Comparison of ENCODE assay signal across 1 fruit fly cellular context in genomic region chr3L:3080084-3080994, dm6.
TF ChIP-seq lines count a peak whose summit lies in the region.

No protein-coding gene starts in this region.

TF ChIP-seq in whole organism, embryonic, 481 proteins besides CTCF, POLR2A, EP300 and RAD21 (continued from another document):
- TF ChIP-seq mam (GFP tag; optimal IDR thresholded peaks at IDR 0.05; lab: Kevin White, UChicago) (no peak), sob (GFP tag; IDR thresholded peaks at IDR 0.05; lab: Robert Waterston, UW) (no peak), Vsx1 (GFP tag; optimal IDR thresholded peaks at IDR 0.05; lab: Kevin White, UChicago) (peak; percentile 45), CG31365 (tag; optimal IDR thresholded peaks at IDR 0.05; lab: Kevin White, UChicago) (no peak), CG11398 (GFP tag; optimal IDR thresholded peaks at IDR 0.05; lab: Kevin White, UChicago) (no peak), CG8388 (GFP tag; optimal IDR thresholded peaks at IDR 0.05; lab: Kevin White, UChicago) (no peak), CG3163 (GFP tag; optimal IDR thresholded peaks at IDR 0.05; lab: Kevin White, UChicago) (no peak), CG6272 (GFP tag; IDR thresholded peaks at IDR 0.05; lab: Robert Waterston, UW) (peak; percentile 36; the same call in 1 of the 2 replicates), trh (GFP tag; optimal IDR thresholded peaks at IDR 0.05; lab: Kevin White, UChicago) (no peak), CG31388 (GFP tag; optimal IDR thresholded peaks at IDR 0.05; lab: Kevin White, UChicago) (no peak), CG17829 (tag; optimal IDR thresholded peaks at IDR 0.05; lab: Kevin White, UChicago) (no peak), NC2β (GFP tag; optimal IDR thresholded peaks at IDR 0.05; lab: Kevin White, UChicago) (no peak), H15 (GFP tag; IDR thresholded peaks at IDR 0.05; lab: Robert Waterston, UW) (peak; percentile 52; the same call in 1 of the 3 replicates), NC2α (GFP tag; optimal IDR thresholded peaks at IDR 0.05; lab: Kevin White, UChicago) (no peak), phol (tag; optimal IDR thresholded peaks at IDR 0.05; lab: Kevin White, UChicago) (peak; percentile 48), CG30020 (tag; optimal IDR thresholded peaks at IDR 0.05; lab: Kevin White, UChicago) (no peak), mld (GFP tag; IDR thresholded peaks at IDR 0.05; lab: Robert Waterston, UW; ENCODE audit: partially characterized antibody) (no peak), Taf1 (GFP tag; IDR thresholded peaks at IDR 0.05; lab: Robert Waterston, UW) (no peak), CG1832 (GFP tag; optimal IDR thresholded peaks at IDR 0.05; lab: Kevin White, UChicago) (no peak), ara (GFP tag; IDR thresholded peaks at IDR 0.05; lab: Robert Waterston, UW) (no peak), unpg (GFP tag; optimal IDR thresholded peaks at IDR 0.05; lab: Kevin White, UChicago) (peak; percentile 29), CG3847 (GFP tag; IDR thresholded peaks at IDR 0.05; lab: Robert Waterston, UW) (no peak), CG8924 (tag; optimal IDR thresholded peaks at IDR 0.05; lab: Kevin White, UChicago) (no peak), HmgZ (tag; optimal IDR thresholded peaks at IDR 0.05; lab: Kevin White, UChicago) (no peak), CG7357 (GFP tag; IDR thresholded peaks at IDR 0.05; lab: Robert Waterston, UW) (no peak), Scr (GFP tag; IDR thresholded peaks at IDR 0.05; lab: Robert Waterston, UW; ENCODE audit: partially characterized antibody) (no peak), mirr (GFP tag; optimal IDR thresholded peaks at IDR 0.05; lab: Kevin White, UChicago) (peak; percentile 95), CG33557 (GFP tag; optimal IDR thresholded peaks at IDR 0.05; lab: Kevin White, UChicago) (no peak), CG11696 (GFP tag; IDR thresholded peaks at IDR 0.05; lab: Robert Waterston, UW) (peak; percentile 48), bcd (GFP tag; optimal IDR thresholded peaks at IDR 0.05; lab: Kevin White, UChicago) (peak; percentile 9), CG34224 (GFP tag; IDR thresholded peaks at IDR 0.05; lab: Robert Waterston, UW; ENCODE audit: partially characterized antibody) (no peak), D19B (GFP tag; optimal IDR thresholded peaks at IDR 0.05; lab: Kevin White, UChicago) (no peak), Mad (GFP tag; optimal IDR thresholded peaks at IDR 0.05; lab: Kevin White, UChicago) (no peak), ranshi (GFP tag; IDR thresholded peaks at IDR 0.05; lab: Robert Waterston, UW) (peak; percentile 56), CG8281 (tag; optimal IDR thresholded peaks at IDR 0.05; lab: Kevin White, UChicago) (no peak), CG10654 (GFP tag; optimal IDR thresholded peaks at IDR 0.05; lab: Kevin White, UChicago) (no peak), ttk (GFP tag; IDR thresholded peaks at IDR 0.05; lab: Robert Waterston, UW) (0 out of 2 replicates have a peak, but pooled peaks have one; percentile 6), tap (tag; optimal IDR thresholded peaks at IDR 0.05; lab: Kevin White, UChicago) (no peak), tx (GFP tag; optimal IDR thresholded peaks at IDR 0.05; lab: Kevin White, UChicago) (no peak), prd (optimal IDR thresholded peaks at IDR 0.05; lab: Kevin White, UChicago) (no peak), prd (GFP tag; IDR thresholded peaks at IDR 0.05; lab: Robert Waterston, UW) (peak; percentile 46; the same call in 2 of the 3 replicates), CG12236 (GFP tag; optimal IDR thresholded peaks at IDR 0.05; lab: Kevin White, UChicago) (no peak), PHDP (tag; optimal IDR thresholded peaks at IDR 0.05; lab: Kevin White, UChicago) (no peak), CG13894 (tag; optimal IDR thresholded peaks at IDR 0.05; lab: Kevin White, UChicago) (no peak), CG9727 (GFP tag; optimal IDR thresholded peaks at IDR 0.05; lab: Kevin White, UChicago) (no peak), wdn (GFP tag; IDR thresholded peaks at IDR 0.05; lab: Robert Waterston, UW) (no peak), crol (GFP tag; IDR thresholded peaks at IDR 0.05; lab: Robert Waterston, UW) (peak; percentile 77), ftz-f1 (GFP tag; optimal IDR thresholded peaks at IDR 0.05; lab: Kevin White, UChicago) (peak; percentile 19), CG1529 (GFP tag; optimal IDR thresholded peaks at IDR 0.05; lab: Kevin White, UChicago) (no peak), MESR4 (GFP tag; optimal IDR thresholded peaks at IDR 0.05; lab: Kevin White, UChicago) (no peak), Drgx (GFP tag; IDR thresholded peaks at IDR 0.05; lab: Robert Waterston, UW) (peak; percentile 59), CG16813 (GFP tag; IDR thresholded peaks at IDR 0.05; lab: Robert Waterston, UW; ENCODE audit: partially characterized antibody) (no peak), Sox102F (GFP tag; optimal IDR thresholded peaks at IDR 0.05; lab: Kevin White, UChicago) (peak; percentile 38), so (GFP tag; IDR thresholded peaks at IDR 0.05; lab: Robert Waterston, UW) (0 out of 3 replicates have a peak, but pooled peaks have one; percentile 24), CG6689 (GFP tag; IDR thresholded peaks at IDR 0.05; lab: Robert Waterston, UW) (peak; percentile 43), salm (tag; optimal IDR thresholded peaks at IDR 0.05; lab: Kevin White, UChicago) (no peak), CG1792 (GFP tag; optimal IDR thresholded peaks at IDR 0.05; lab: Kevin White, UChicago) (peak; percentile 37), Doc2 (GFP tag; IDR thresholded peaks at IDR 0.05; lab: Robert Waterston, UW) (no peak), Dek (tag; optimal IDR thresholded peaks at IDR 0.05; lab: Kevin White, UChicago) (no peak), CG10431 (GFP tag; optimal IDR thresholded peaks at IDR 0.05; lab: Kevin White, UChicago) (no peak), Neu2 (GFP tag; optimal IDR thresholded peaks at IDR 0.05; lab: Kevin White, UChicago; ENCODE audit: borderline replicate concordance) (no peak), emc (GFP tag; optimal IDR thresholded peaks at IDR 0.05; lab: Kevin White, UChicago) (no peak), CG12219 (GFP tag; optimal IDR thresholded peaks at IDR 0.05; lab: Kevin White, UChicago) (no peak), CG8359 (GFP tag; optimal IDR thresholded peaks at IDR 0.05; lab: Kevin White, UChicago; ENCODE audit: borderline replicate concordance) (no peak), Jarid2 (GFP tag; optimal IDR thresholded peaks at IDR 0.05; lab: Kevin White, UChicago) (no peak), Eip74EF (GFP tag; optimal IDR thresholded peaks at IDR 0.05; lab: Kevin White, UChicago) (no peak), tna (GFP tag; IDR thresholded peaks at IDR 0.05; lab: Robert Waterston, UW; ENCODE audit: partially characterized antibody) (no peak), ap (GFP tag; IDR thresholded peaks at IDR 0.05; lab: Robert Waterston, UW) (no peak), CG14050 (GFP tag; IDR thresholded peaks at IDR 0.05; lab: Robert Waterston, UW) (no peak; the same call in 2 of the 3 replicates), CG18262 (tag; optimal IDR thresholded peaks at IDR 0.05; lab: Kevin White, UChicago) (no peak), sim (GFP tag; IDR thresholded peaks at IDR 0.05; lab: Robert Waterston, UW) (no peak), HLHmδ (GFP tag; optimal IDR thresholded peaks at IDR 0.05; lab: Kevin White, UChicago) (peak; percentile 45), CG5245 (GFP tag; optimal IDR thresholded peaks at IDR 0.05; lab: Kevin White, UChicago) (no peak), btn (GFP tag; optimal IDR thresholded peaks at IDR 0.05; lab: Kevin White, UChicago) (no peak), CG10959 (GFP tag; IDR thresholded peaks at IDR 0.05; lab: Robert Waterston, UW) (no peak), Pdp1 (GFP tag; optimal IDR thresholded peaks at IDR 0.05; lab: Kevin White, UChicago) (peak in 1 of 2 experiments; percentile 51), fd96Cb (tag; optimal IDR thresholded peaks at IDR 0.05; lab: Kevin White, UChicago) (peak; percentile 9), CG1233 (GFP tag; optimal IDR thresholded peaks at IDR 0.05; lab: Kevin White, UChicago) (peak; percentile 7), ase (GFP tag; IDR thresholded peaks at IDR 0.05; lab: Robert Waterston, UW) (peak; percentile 43; the same call in 1 of the 3 replicates), CG2116 (GFP tag; optimal IDR thresholded peaks at IDR 0.05; lab: Kevin White, UChicago) (no peak), C15 (GFP tag; IDR thresholded peaks at IDR 0.05; lab: Robert Waterston, UW) (no peak), slou (GFP tag; optimal IDR thresholded peaks at IDR 0.05; lab: Kevin White, UChicago) (no peak), CG6765 (GFP tag; optimal IDR thresholded peaks at IDR 0.05; lab: Kevin White, UChicago) (no peak), BtbVII (GFP tag; optimal IDR thresholded peaks at IDR 0.05; lab: Kevin White, UChicago) (peak; percentile 34), CG2712 (tag; optimal IDR thresholded peaks at IDR 0.05; lab: Kevin White, UChicago) (peak; percentile 18), Kr (GFP tag; optimal IDR thresholded peaks at IDR 0.05; lab: Kevin White, UChicago) (no peak), slbo (GFP tag; IDR thresholded peaks at IDR 0.05; lab: Robert Waterston, UW) (peak; percentile 41; the same call in 1 of the 2 replicates), croc (GFP tag; conservative IDR thresholded peaks at IDR 0.05; lab: Robert Waterston, UW) (no peak; the same call in 2 of the 3 replicates), lov (optimal IDR thresholded peaks at IDR 0.05; lab: Kevin White, UChicago) (no peak), lov (GFP tag; IDR thresholded peaks at IDR 0.05; lab: Robert Waterston, UW) (no peak), grau (tag; optimal IDR thresholded peaks at IDR 0.05; lab: Kevin White, UChicago) (peak; percentile 75), pan (optimal IDR thresholded peaks at IDR 0.05; lab: Kevin White, UChicago) (no peak), pan (GFP tag; optimal IDR thresholded peaks at IDR 0.05 in 1 of 2, IDR thresholded peaks at IDR 0.05 in 1 of 2) (peak in 1 of 2 experiments; percentile 75), pb (GFP tag; optimal IDR thresholded peaks at IDR 0.05; lab: Kevin White, UChicago) (no peak), sisA (GFP tag; IDR thresholded peaks at IDR 0.05; lab: Robert Waterston, UW) (no peak), vvl (GFP tag; IDR thresholded peaks at IDR 0.05; lab: Robert Waterston, UW) (peak; percentile 62; the same call in 1 of the 2 replicates), caup (GFP tag; optimal IDR thresholded peaks at IDR 0.05; lab: Kevin White, UChicago; ENCODE audit: severe bottlenecking) (peak; percentile 3), klu (GFP tag; IDR thresholded peaks at IDR 0.05; lab: Robert Waterston, UW) (no peak), CG5180 (GFP tag; optimal IDR thresholded peaks at IDR 0.05; lab: Kevin White, UChicago) (peak; percentile 6), eve (GFP tag; optimal IDR thresholded peaks at IDR 0.05; lab: Kevin White, UChicago) (no peak), Aef1 (GFP tag; IDR thresholded peaks at IDR 0.05; lab: Robert Waterston, UW) (peak; percentile 16; the same call in 2 of the 3 replicates), CG15269 (tag; optimal IDR thresholded peaks at IDR 0.05; lab: Kevin White, UChicago) (no peak), ken (GFP tag; IDR thresholded peaks at IDR 0.05; lab: Robert Waterston, UW) (no peak), knrl (GFP tag; IDR thresholded peaks at IDR 0.05; lab: Robert Waterston, UW; ENCODE audit: partially characterized antibody) (no peak), Hr51 (GFP tag; optimal IDR thresholded peaks at IDR 0.05; lab: Kevin White, UChicago) (no peak), br (optimal IDR thresholded peaks at IDR 0.05; lab: Kevin White, UChicago) (no peak), bsh (GFP tag; optimal IDR thresholded peaks at IDR 0.05; lab: Kevin White, UChicago) (peak in 1 of 2 experiments; percentile 51), CG1647 (GFP tag; optimal IDR thresholded peaks at IDR 0.05; lab: Kevin White, UChicago) (no peak), CG6683 (GFP tag; optimal IDR thresholded peaks at IDR 0.05; lab: Kevin White, UChicago) (no peak), chm (GFP tag; IDR thresholded peaks at IDR 0.05; lab: Robert Waterston, UW) (no peak), CG3407 (GFP tag; optimal IDR thresholded peaks at IDR 0.05; lab: Kevin White, UChicago) (peak; percentile 51), Fer2 (tag; optimal IDR thresholded peaks at IDR 0.05; lab: Kevin White, UChicago) (no peak), tgo (GFP tag; IDR thresholded peaks at IDR 0.05; lab: Robert Waterston, UW) (peak; percentile 59; the same call in 2 of the 3 replicates), grn (GFP tag; optimal IDR thresholded peaks at IDR 0.05; lab: Kevin White, UChicago) (peak; percentile 91), az2 (GFP tag; optimal IDR thresholded peaks at IDR 0.05; lab: Kevin White, UChicago) (no peak), CG7963 (GFP tag; IDR thresholded peaks at IDR 0.05; lab: Robert Waterston, UW; ENCODE audit: partially characterized antibody) (no peak), Adf1 (GFP tag; IDR thresholded peaks at IDR 0.05; lab: Robert Waterston, UW) (no peak), gt (GFP tag; IDR thresholded peaks at IDR 0.05; lab: Robert Waterston, UW) (no peak), exex (tag; optimal IDR thresholded peaks at IDR 0.05; lab: Kevin White, UChicago) (peak; percentile 95), CG11723 (GFP tag; optimal IDR thresholded peaks at IDR 0.05; lab: Kevin White, UChicago) (no peak), chinmo (GFP tag; IDR thresholded peaks at IDR 0.05; lab: Robert Waterston, UW; ENCODE audit: partially characterized antibody) (0 out of 4 replicates have a peak, but pooled peaks have one; percentile 61), Usf (GFP tag; optimal IDR thresholded peaks at IDR 0.05; lab: Kevin White, UChicago) (no peak), hb (GFP tag; IDR thresholded peaks at IDR 0.05; lab: Robert Waterston, UW; ENCODE audit: partially characterized antibody) (no peak), repo (GFP tag; optimal IDR thresholded peaks at IDR 0.05; lab: Kevin White, UChicago) (no peak), CG13287 (GFP tag; IDR thresholded peaks at IDR 0.05; lab: Robert Waterston, UW; ENCODE audit: partially characterized antibody) (0 out of 2 replicates have a peak, but pooled peaks have one; percentile 7), MTF-1 (GFP tag; optimal IDR thresholded peaks at IDR 0.05; lab: Kevin White, UChicago; ENCODE audit: borderline replicate concordance) (peak; percentile 25), CG4707 (GFP tag; optimal IDR thresholded peaks at IDR 0.05; lab: Kevin White, UChicago) (peak; percentile 23), CG17912 (GFP tag; optimal IDR thresholded peaks at IDR 0.05; lab: Kevin White, UChicago) (no peak), CG6254 (GFP tag; optimal IDR thresholded peaks at IDR 0.05; lab: Kevin White, UChicago) (no peak), CG12769 (tag; optimal IDR thresholded peaks at IDR 0.05; lab: Kevin White, UChicago) (no peak)
